Worm (Caenorhabditis elegans) whole organism, L1 larva: ENCODE data around the gene ZK1073.2.

Source experiments
- C34B4.2 ChIP-seq: sonication (generic microtip); optimal IDR thresholded peaks from 2 replicates; lab custom pipeline; 2017; ENCODE audit warnings: mild to moderate bottlenecking, missing genetic modification characterization, missing compliant biosample characterization
- F16B12.6 ChIP-seq: fragments of 150-350 bp; optimal IDR thresholded peaks from 2 replicates; lab custom pipeline; 2014; ENCODE audit warnings: missing biosample characterization, missing genetic modification characterization
- alr-1 ChIP-seq: fragments of 200-800 bp; sonication (Bioruptor generic); optimal IDR thresholded peaks from 2 replicates; lab custom pipeline; 2018; ENCODE audit warnings: borderline replicate concordance, mild to moderate bottlenecking, missing genetic modification characterization, missing compliant biosample characterization
- aly-2 ChIP-seq: fragments of 150-350 bp; optimal IDR thresholded peaks from 2 replicates; lab custom pipeline; 2014; ENCODE audit warnings: missing biosample characterization, missing genetic modification characterization
- blmp-1 ChIP-seq: fragments of 150-350 bp; optimal IDR thresholded peaks from 2 replicates; lab custom pipeline; 2014; ENCODE audit warnings: missing biosample characterization, missing genetic modification characterization
- ceh-82 ChIP-seq, 3 experiments: fragments of 150-350 bp in 1 of 3; sonication (generic microtip) in 2 of 3; optimal IDR thresholded peaks; 2 replicates each; lab custom pipeline; 2014 to 2017; ENCODE audit warnings: missing biosample characterization in 3 of 3, missing genetic modification characterization in 3 of 3
- ceh-88 ChIP-seq: fragments of 200-800 bp; sonication (Bioruptor generic); IDR thresholded peaks from 2 replicates; pipeline ENCODE4 v1.3.6; 2022; ENCODE audit warnings: missing genetic modification characterization, missing compliant biosample characterization
- ceh-90 ChIP-seq: sonication (generic microtip); optimal IDR thresholded peaks from 2 replicates; lab custom pipeline; 2016; ENCODE audit warnings: missing genetic modification characterization, missing compliant biosample characterization
- ces-1 ChIP-seq: fragments of 150-350 bp; optimal IDR thresholded peaks from 2 replicates; lab custom pipeline; 2014; ENCODE audit warnings: missing biosample characterization, missing genetic modification reagents, missing genetic modification characterization
- dpl-1 ChIP-seq, 3 experiments: fragments of 150-350 bp in 2 of 3; sonication (generic microtip) in 1 of 3; optimal IDR thresholded peaks; 2 replicates each; lab custom pipeline; 2014 to 2017; ENCODE audit warnings: missing biosample characterization in 3 of 3, missing genetic modification characterization in 3 of 3, missing genetic modification reagents in 3 of 3
- efl-1 ChIP-seq, 4 experiments: fragments of 150-350 bp; optimal IDR thresholded peaks in 3 of 4; peaks in 1 of 4; 1 replicate in 1 of 4; 2 replicates in 3 of 4; lab custom pipeline; 2014; ENCODE audit warnings: missing biosample characterization in 2 of 4, missing genetic modification characterization in 2 of 4, missing genetic modification reagents in 2 of 4
- efl-3 ChIP-seq: fragments of 200-800 bp; sonication (Bioruptor generic); optimal IDR thresholded peaks from 2 replicates; lab custom pipeline; 2018; ENCODE audit warnings: mild to moderate bottlenecking, missing genetic modification characterization, missing compliant biosample characterization
- egl-13 ChIP-seq: sonication (generic microtip); optimal IDR thresholded peaks from 2 replicates; lab custom pipeline; 2016; ENCODE audit warnings: missing genotype, missing genetic modification reagents, missing genetic modification characterization, missing compliant biosample characterization
- egl-27 ChIP-seq, 2 experiments: fragments of 150-350 bp in 1 of 2; sonication (generic microtip); optimal IDR thresholded peaks; 3 replicates each; lab custom pipeline; 2017 to 2018; ENCODE audit warnings: missing biosample characterization in 2 of 2, missing genetic modification characterization in 2 of 2, missing genetic modification reagents in 2 of 2
- elt-2 ChIP-seq: sonication (generic microtip); optimal IDR thresholded peaks from 2 replicates; lab custom pipeline; 2016; ENCODE audit warnings: missing genetic modification characterization, mild to moderate bottlenecking, inconsistent platforms, missing compliant biosample characterization, missing genetic modification reagents
- fkh-8 ChIP-seq: sonication (generic microtip); optimal IDR thresholded peaks from 2 replicates; lab custom pipeline; 2016; ENCODE audit warnings: mild to moderate bottlenecking, missing genetic modification characterization, missing compliant biosample characterization
- hlh-4 ChIP-seq: sonication (generic microtip); optimal IDR thresholded peaks from 2 replicates; lab custom pipeline; 2016; ENCODE audit warnings: mild to moderate bottlenecking, missing genetic modification characterization, missing compliant biosample characterization
- irx-1 ChIP-seq: sonication (generic microtip); optimal IDR thresholded peaks from 2 replicates; lab custom pipeline; 2016; ENCODE audit warnings: missing genetic modification characterization, missing compliant biosample characterization
- lin-13 ChIP-seq: fragments of 150-350 bp; optimal IDR thresholded peaks from 2 replicates; lab custom pipeline; 2014; ENCODE audit warnings: missing biosample characterization, missing genetic modification reagents, missing genetic modification characterization
- lin-14 ChIP-seq: fragments of 200-800 bp; sonication (Bioruptor generic); optimal IDR thresholded peaks from 2 replicates; lab custom pipeline; 2018; ENCODE audit warnings: mild to moderate bottlenecking, missing genetic modification characterization, moderate library complexity, missing compliant biosample characterization
- lin-15B ChIP-seq: fragments of 150-350 bp; sonication (generic microtip); optimal IDR thresholded peaks from 3 replicates; lab custom pipeline; 2014; ENCODE audit warnings: missing biosample characterization, missing genetic modification characterization
- lin-35 ChIP-seq, 2 experiments: fragments of 150-350 bp; optimal IDR thresholded peaks; 2 replicates each; lab custom pipeline; 2014; ENCODE audit warnings: missing biosample characterization in 2 of 2, missing genetic modification characterization in 2 of 2, missing genetic modification reagents in 2 of 2
- lin-39 ChIP-seq: fragments of 150-350 bp; optimal IDR thresholded peaks from 2 replicates; lab custom pipeline; 2014; ENCODE audit warnings: missing biosample characterization, missing genetic modification reagents, missing genetic modification characterization
- lir-3 ChIP-seq: sonication (generic microtip); optimal IDR thresholded peaks from 2 replicates; lab custom pipeline; 2016; ENCODE audit warnings: mild to moderate bottlenecking, missing genetic modification characterization, moderate library complexity, missing compliant biosample characterization; ENCODE audit not compliant: poor library complexity
- lsy-2 ChIP-seq, 2 experiments: fragments of 150-350 bp; optimal IDR thresholded peaks; 2 replicates each; lab custom pipeline; 2014; ENCODE audit warnings: missing biosample characterization in 2 of 2, missing genetic modification characterization in 2 of 2
- mab-9 ChIP-seq: fragments of 200-800 bp; sonication (Bioruptor generic); IDR thresholded peaks from 2 replicates; pipeline ENCODE4 v1.3.6; 2022; ENCODE audit warnings: missing genetic modification reagents, missing genetic modification characterization, missing compliant biosample characterization
- mdl-1 ChIP-seq, 2 experiments: fragments of 150-350 bp; optimal IDR thresholded peaks; 2 replicates each; lab custom pipeline; 2014 to 2017; ENCODE audit warnings: missing biosample characterization in 2 of 2, missing genetic modification characterization in 2 of 2, inconsistent platforms in 1 of 2
- mep-1 ChIP-seq: fragments of 150-350 bp; optimal IDR thresholded peaks from 2 replicates; lab custom pipeline; 2014; ENCODE audit warnings: missing biosample characterization, missing genetic modification characterization
- nhr-12 ChIP-seq: sonication (generic microtip); optimal IDR thresholded peaks from 2 replicates; lab custom pipeline; 2017; ENCODE audit warnings: missing biosample characterization, missing genetic modification characterization
- nhr-20 ChIP-seq: sonication (generic microtip); optimal IDR thresholded peaks from 2 replicates; lab custom pipeline; 2016; ENCODE audit warnings: mild to moderate bottlenecking, missing genetic modification characterization, missing compliant biosample characterization
- nhr-237 ChIP-seq: fragments of 150-350 bp; optimal IDR thresholded peaks from 2 replicates; lab custom pipeline; 2014; ENCODE audit warnings: missing biosample characterization, missing genetic modification characterization
- nhr-47 ChIP-seq: sonication (generic microtip); optimal IDR thresholded peaks from 2 replicates; lab custom pipeline; 2016; ENCODE audit warnings: mild to moderate bottlenecking, missing genetic modification characterization, moderate library complexity, missing compliant biosample characterization
- nhr-71 ChIP-seq: sonication (generic microtip); optimal IDR thresholded peaks from 2 replicates; lab custom pipeline; 2016; ENCODE audit warnings: mild to moderate bottlenecking, missing genetic modification characterization, moderate library complexity, missing compliant biosample characterization
- nhr-76 ChIP-seq: sonication (generic microtip); optimal IDR thresholded peaks from 2 replicates; lab custom pipeline; 2017; ENCODE audit warnings: missing biosample characterization, missing genetic modification characterization
- nhr-77 ChIP-seq: fragments of 150-350 bp; optimal IDR thresholded peaks from 2 replicates; lab custom pipeline; 2014; ENCODE audit warnings: missing biosample characterization, missing genetic modification characterization
- nhr-84 ChIP-seq: sonication (generic microtip); optimal IDR thresholded peaks from 2 replicates; lab custom pipeline; 2017; ENCODE audit warnings: missing biosample characterization, missing genetic modification characterization
- nhr-90 ChIP-seq: sonication (generic microtip); optimal IDR thresholded peaks from 2 replicates; lab custom pipeline; 2016; ENCODE audit warnings: mild to moderate bottlenecking, missing genetic modification characterization, missing compliant biosample characterization; ENCODE audit not compliant: poor library complexity
- pag-3 ChIP-seq: sonication (generic microtip); optimal IDR thresholded peaks from 2 replicates; lab custom pipeline; 2017; ENCODE audit warnings: missing genetic modification characterization, mild to moderate bottlenecking, missing compliant biosample characterization, antibody characterized with exemption, borderline replicate concordance; ENCODE audit not compliant: insufficient read depth
- pax-3 ChIP-seq: fragments of 200-800 bp; sonication (Bioruptor generic); optimal IDR thresholded peaks from 2 replicates; lab custom pipeline; 2018; ENCODE audit warnings: mild to moderate bottlenecking, missing genetic modification characterization, moderate library complexity, missing compliant biosample characterization
- snpc-4 ChIP-seq: fragments of 150-350 bp; optimal IDR thresholded peaks from 2 replicates; lab custom pipeline; 2014; ENCODE audit warnings: missing biosample characterization, missing genetic modification characterization
- swsn-7 ChIP-seq: sonication (generic microtip); optimal IDR thresholded peaks from 2 replicates; lab custom pipeline; 2016; ENCODE audit warnings: missing genetic modification characterization, missing compliant biosample characterization
- tbx-2 ChIP-seq: sonication (generic microtip); optimal IDR thresholded peaks from 2 replicates; lab custom pipeline; 2016; ENCODE audit warnings: missing genetic modification characterization, missing compliant biosample characterization
- tlp-1 ChIP-seq: fragments of 150-350 bp; optimal IDR thresholded peaks from 2 replicates; lab custom pipeline; 2014; ENCODE audit warnings: missing biosample characterization, missing genetic modification characterization
- unc-30 ChIP-seq: sonication (generic microtip); optimal IDR thresholded peaks from 2 replicates; lab custom pipeline; 2017; ENCODE audit warnings: missing biosample characterization, missing genetic modification characterization
- unc-62 ChIP-seq: fragments of 150-350 bp; optimal IDR thresholded peaks from 2 replicates; lab custom pipeline; 2014; ENCODE audit warnings: missing biosample characterization, missing genetic modification reagents, missing genetic modification characterization
- unc-98 ChIP-seq: fragments of 200-800 bp; sonication (Bioruptor generic); IDR thresholded peaks from 2 replicates; pipeline ENCODE4 v1.3.6; 2022; ENCODE audit warnings: missing genetic modification characterization, missing compliant biosample characterization
- vab-15 ChIP-seq: sonication (generic microtip); optimal IDR thresholded peaks from 2 replicates; lab custom pipeline; 2017; ENCODE audit warnings: missing genotype, mild to moderate bottlenecking, missing genetic modification characterization, missing compliant biosample characterization
- xbp-1 ChIP-seq: sonication (generic microtip); optimal IDR thresholded peaks from 2 replicates; lab custom pipeline; 2016; ENCODE audit warnings: missing genetic modification characterization, missing compliant biosample characterization
- zag-1 ChIP-seq: fragments of 150-350 bp; optimal IDR thresholded peaks from 2 replicates; lab custom pipeline; 2014; ENCODE audit warnings: missing biosample characterization, missing genetic modification characterization
- zip-4 ChIP-seq: fragments of 200-800 bp; sonication (Bioruptor generic); optimal IDR thresholded peaks from 2 replicates; lab custom pipeline; 2018; ENCODE audit warnings: mild to moderate bottlenecking, missing genetic modification characterization, moderate library complexity, missing compliant biosample characterization

ZK1073.2 gene

DNA sequence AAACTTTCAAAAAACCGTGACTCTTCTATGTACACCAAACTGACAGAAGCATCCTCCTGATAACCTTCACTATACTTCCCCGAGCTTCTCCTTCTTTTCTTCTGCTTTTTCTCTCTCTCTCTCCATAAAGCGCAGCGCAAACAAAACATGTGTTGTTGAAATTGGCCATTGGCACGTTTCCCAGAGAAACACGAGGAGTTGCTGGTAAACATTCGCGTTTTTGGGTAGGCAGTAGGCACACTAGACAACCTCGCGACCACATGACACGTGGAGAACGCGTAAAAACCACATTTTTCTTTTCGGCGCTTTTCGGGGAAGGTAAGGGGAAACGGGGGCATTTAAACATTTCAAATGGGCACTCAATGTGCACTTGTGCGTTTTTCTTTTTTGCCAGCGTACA, 27.5 kb downstream of the ZK1073.2 start (continued):
- TF ChIP-seq dpl-1 (GFP tag; optimal IDR thresholded peaks at IDR 0.05; lab: Kevin White, UChicago), result peak in 2 of 3 experiments; percentile 4 to 15
- TF ChIP-seq unc-30 (tag; lab: Kevin White, UChicago), result no peak
- peak; percentile 74 for TF ChIP-seq nhr-71 (tag; lab: Kevin White, UChicago)
- TF ChIP-seq lir-3, result no peak
- TF ChIP-seq blmp-1 (tag; lab: Kevin White, UChicago), result no peak
- 0 out of 2 replicates have a peak, but pooled peaks have one; percentile 45 for TF ChIP-seq ceh-88
- peak; percentile 71 for TF ChIP-seq tbx-2 (tag; lab: Kevin White, UChicago)
- peak; percentile 6 for TF ChIP-seq irx-1 (tag; lab: Kevin White, UChicago)
- TF ChIP-seq xbp-1 (tag; lab: Kevin White, UChicago), result peak; percentile 19
- TF ChIP-seq pax-3 (tag; lab: Kevin White, UChicago), result peak; percentile 30
- peak; percentile 17 to 41 for TF ChIP-seq lsy-2 (tag; optimal IDR thresholded peaks at IDR 0.05; lab: Kevin White, UChicago)
- TF ChIP-seq elt-2 (tag; lab: Kevin White, UChicago), result peak; percentile 60
- peak; percentile 47 for TF ChIP-seq nhr-47

DNA sequence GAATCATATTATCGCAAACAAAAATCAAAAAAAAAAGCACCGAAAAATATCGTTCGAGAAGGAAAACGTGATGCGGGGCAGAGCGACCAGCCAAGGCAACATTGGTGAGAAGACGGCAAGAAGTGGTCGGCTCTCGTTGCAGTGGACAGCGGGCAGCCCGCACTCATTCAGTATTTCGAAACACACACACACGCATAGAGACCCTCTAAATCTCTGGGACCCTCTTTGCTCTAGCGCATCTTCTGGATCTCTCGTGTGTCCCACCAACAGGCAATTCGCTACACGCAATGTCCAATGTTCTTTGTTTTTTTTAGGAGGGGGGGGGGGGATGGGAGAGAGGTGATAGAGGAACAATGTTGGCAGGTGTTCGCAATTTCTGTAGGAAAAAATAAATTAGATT, 30.3 kb downstream of the ZK1073.2 start:
- TF ChIP-seq lin-39 (tag; lab: Kevin White, UChicago) (no peak), lin-35 (GFP tag; optimal IDR thresholded peaks at IDR 0.05; lab: Kevin White, UChicago) (no peak), mab-9 (GFP tag; lab: Robert Waterston, UW) (no peak), lin-13 (no peak), mep-1 (tag; lab: Kevin White, UChicago) (no peak), efl-3 (GFP tag; lab: Kevin White, UChicago) (no peak), alr-1 (tag; lab: Kevin White, UChicago) (no peak), lin-14 (GFP tag; lab: Kevin White, UChicago) (peak; percentile 65), irx-1 (tag; lab: Kevin White, UChicago) (no peak), zip-4 (no peak), tlp-1 (tag; lab: Kevin White, UChicago) (no peak), ceh-90 (tag; lab: Kevin White, UChicago) (no peak), aly-2 (tag; lab: Kevin White, UChicago) (no peak), hlh-4 (tag; lab: Kevin White, UChicago) (no peak), egl-27 (tag; optimal IDR thresholded peaks at IDR 0.05; lab: Kevin White, UChicago) (no peak), swsn-7 (tag; lab: Kevin White, UChicago) (peak; percentile 3), ces-1 (GFP tag; lab: Kevin White, UChicago) (no peak), nhr-20 (tag; lab: Kevin White, UChicago) (no peak), unc-30 (tag; lab: Kevin White, UChicago) (no peak), fkh-8 (tag; lab: Kevin White, UChicago) (no peak), egl-13 (no peak), lin-15B (tag; lab: Kevin White, UChicago) (no peak), ceh-82 (tag; optimal IDR thresholded peaks at IDR 0.05; lab: Kevin White, UChicago) (peak in 1 of 3 experiments; percentile 65), nhr-84 (no peak), unc-98 (GFP tag; lab: Robert Waterston, UW) (no peak), lir-3 (no peak), vab-15 (tag; lab: Kevin White, UChicago) (no peak), mdl-1 (tag; optimal IDR thresholded peaks at IDR 0.05; lab: Kevin White, UChicago) (no peak), nhr-77 (no peak), blmp-1 (tag; lab: Kevin White, UChicago) (no peak), lsy-2 (tag; optimal IDR thresholded peaks at IDR 0.05; lab: Kevin White, UChicago) (peak in 1 of 2 experiments; percentile 0), nhr-90 (tag; lab: Kevin White, UChicago) (no peak), nhr-12 (tag; lab: Kevin White, UChicago) (no peak), pag-3 (tag; lab: Kevin White, UChicago) (no peak), zag-1 (tag; lab: Kevin White, UChicago) (no peak), unc-62 (GFP tag; lab: Kevin White, UChicago) (no peak), efl-1 (optimal IDR thresholded peaks at IDR 0.05; lab: Kevin White, UChicago) (peak in 1 of 2 experiments; percentile 16), efl-1 (GFP tag; optimal IDR thresholded peaks at IDR 0.05 in 1 of 2; lab: Kevin White, UChicago) (peak in 1 of 2 experiments; percentile 40), C34B4.2 (tag; lab: Kevin White, UChicago) (no peak), nhr-76 (no peak), snpc-4 (tag; lab: Kevin White, UChicago) (no peak), nhr-237 (tag; lab: Kevin White, UChicago) (no peak), F16B12.6 (tag; lab: Kevin White, UChicago) (no peak)
